Fruit fly (Drosophila melanogaster) whole organism, wandering third instar larva: Measurements from ENCODE around the gene Rrp6.

ENCODE experiments used
- CrebA ChIP-seq: fragments of 200-800 bp; sonication (Bioruptor generic); optimal IDR thresholded peaks from 2 replicates; lab custom pipeline; 2016; ENCODE audit warnings: missing biosample characterization, mild to moderate bottlenecking, missing genetic modification characterization, borderline replicate concordance
- GATAd ChIP-seq: sonication (Bioruptor generic); optimal IDR thresholded peaks from 2 replicates; lab custom pipeline; 2016; ENCODE audit warnings: missing biosample characterization, missing genetic modification characterization
- Hr78 ChIP-seq: fragments of >200 bp; optimal IDR thresholded peaks from 2 replicates; lab custom pipeline; 2017; ENCODE audit warnings: missing biosample characterization, missing genetic modification characterization
- dsf ChIP-seq: sonication (Bioruptor generic); optimal IDR thresholded peaks from 2 replicates; lab custom pipeline; 2016; ENCODE audit warnings: missing biosample characterization, missing genetic modification characterization, borderline replicate concordance
- ey ChIP-seq: fragments of 200-800 bp; sonication (Bioruptor generic); optimal IDR thresholded peaks from 2 replicates; lab custom pipeline; 2016; ENCODE audit warnings: missing biosample characterization, missing genetic modification characterization
- lola ChIP-seq: fragments of >200 bp; optimal IDR thresholded peaks from 2 replicates; lab custom pipeline; 2017; ENCODE audit warnings: missing biosample characterization, missing genetic modification characterization
- usp ChIP-seq: fragments of >200 bp; optimal IDR thresholded peaks from 2 replicates; lab custom pipeline; 2017; ENCODE audit warnings: missing biosample characterization, missing genetic modification characterization
- woc ChIP-seq: sonication (Bioruptor generic); optimal IDR thresholded peaks from 2 replicates; lab custom pipeline; 2016; ENCODE audit warnings: missing biosample characterization, mild to moderate bottlenecking, missing genetic modification characterization

DNA sequence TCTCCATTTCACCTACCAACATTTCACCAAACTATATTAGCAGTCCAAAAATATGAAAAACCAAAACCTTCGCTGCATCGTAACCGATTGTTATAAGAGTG, 8.6 kb upstream of the Rrp6 start, which contains the start of gene CG14860:
- no peak for TF ChIP-seq dsf (GFP tag; lab: Kevin White, UChicago)
- TF ChIP-seq lola = no peak
- TF ChIP-seq CrebA = no peak
- no peak for TF ChIP-seq Hr78
- TF ChIP-seq woc (GFP tag; lab: Kevin White, UChicago) = no peak
- TF ChIP-seq usp = no peak
- no peak for TF ChIP-seq GATAd (GFP tag; lab: Kevin White, UChicago)
- no peak for TF ChIP-seq ey (GFP tag; lab: Kevin White, UChicago)
